Worm (Caenorhabditis elegans) whole organism, young adult: ENCODE data around the gene cdc-37.
"Not testable (repeated sequence)": the region's sequence is repeated elsewhere in the genome, so short reads cannot be mapped to it uniquely, and the experiment has no call there.

Source experiments
- B0336.3 ChIP-seq: fragments of 200-800 bp; sonication (Bioruptor generic); IDR thresholded peaks from 2 replicates; pipeline ENCODE4 v1.3.6; 2022; ENCODE audit warnings: missing genetic modification characterization, missing compliant biosample characterization
- D2030.7 ChIP-seq: fragments of 200-800 bp; sonication (Bioruptor generic); IDR thresholded peaks from 2 replicates; pipeline ENCODE4 v1.3.6; 2022; ENCODE audit warnings: missing genetic modification reagents, missing genetic modification characterization, missing compliant biosample characterization
- F52B5.7 ChIP-seq: sonication (generic microtip); optimal IDR thresholded peaks from 2 replicates; lab custom pipeline; 2016; ENCODE audit warnings: mild to moderate bottlenecking, missing genetic modification characterization, missing compliant biosample characterization
- Y56A3A.18 ChIP-seq: fragments of 200-800 bp; sonication (Bioruptor generic); IDR thresholded peaks from 2 replicates; pipeline ENCODE4 v1.3.6; 2022; ENCODE audit warnings: missing genetic modification reagents, missing genetic modification characterization, missing compliant biosample characterization
- Y79H2A.3 ChIP-seq: fragments of 200-800 bp; sonication (Bioruptor generic); conservative IDR thresholded peaks from 2 replicates; pipeline ENCODE4 v1.3.6; 2022; ENCODE audit warnings: missing genetic modification reagents, missing genetic modification characterization, missing compliant biosample characterization
- attf-5 ChIP-seq: fragments of 200-800 bp; sonication (Bioruptor generic); optimal IDR thresholded peaks from 2 replicates; lab custom pipeline; 2018; ENCODE audit warnings: mild to moderate bottlenecking, missing genetic modification characterization, missing compliant biosample characterization
- hrde-1 ChIP-seq: sonication (generic microtip); optimal IDR thresholded peaks from 2 replicates; lab custom pipeline; 2016; ENCODE audit warnings: missing genetic modification characterization, mild to moderate bottlenecking, missing compliant biosample characterization, moderate library complexity, missing genotype, missing genetic modification reagents, borderline replicate concordance
- madf-6 ChIP-seq: fragments of 200-800 bp; sonication (Bioruptor generic); IDR thresholded peaks from 2 replicates; pipeline ENCODE4 v1.3.6; 2022; ENCODE audit warnings: missing genetic modification reagents, missing genetic modification characterization, missing compliant biosample characterization
- mel-28 ChIP-seq: sonication (generic microtip); optimal IDR thresholded peaks from 2 replicates; lab custom pipeline; 2016; ENCODE audit warnings: borderline replicate concordance, mild to moderate bottlenecking, missing genetic modification characterization, missing compliant biosample characterization
- mxl-1 ChIP-seq: sonication (generic microtip); optimal IDR thresholded peaks from 2 replicates; lab custom pipeline; 2016; ENCODE audit warnings: missing genetic modification characterization, missing compliant biosample characterization
- pha-4 ChIP-seq: fragments of 150-350 bp; sonication (generic microtip); optimal IDR thresholded peaks from 2 replicates; lab custom pipeline; 2014; ENCODE audit warnings: missing biosample characterization, missing genetic modification reagents, missing genetic modification characterization
- rec-8 ChIP-seq, 2 experiments: sonication (generic microtip); optimal IDR thresholded peaks; 2 replicates each; lab custom pipeline; 2016; ENCODE audit warnings: mild to moderate bottlenecking in 2 of 2, missing genetic modification characterization in 2 of 2, missing genetic modification reagents in 2 of 2, missing genotype in 2 of 2, missing biosample characterization in 1 of 2, missing compliant biosample characterization in 1 of 2, moderate library complexity in 1 of 2
- ztf-18 ChIP-seq: sonication (generic microtip); optimal IDR thresholded peaks from 2 replicates; lab custom pipeline; 2016; ENCODE audit warnings: missing genotype, mild to moderate bottlenecking, missing genetic modification characterization, missing compliant biosample characterization

cdc-37 gene

ce11 chrII:536775-537174, 43.6 kb downstream of the cdc-37 start, which contains the start of gene T27A1.2:
TSS of gene T27A1.2 (minus strand) at chrII:536875.
- no peak for TF ChIP-seq attf-5 (GFP tag; lab: Kevin White, UChicago)
- TF ChIP-seq F52B5.7: no peak
- TF ChIP-seq hrde-1 (tag; lab: Kevin White, UChicago): no peak
- no peak for TF ChIP-seq mel-28 (tag; lab: Kevin White, UChicago)
- TF ChIP-seq mxl-1 (tag; lab: Kevin White, UChicago): no peak
- no peak for TF ChIP-seq B0336.3 (GFP tag; lab: Robert Waterston, UW)
- TF ChIP-seq D2030.7 (GFP tag; lab: Robert Waterston, UW): no peak
- TF ChIP-seq pha-4 (tag; lab: Kevin White, UChicago): no peak
- TF ChIP-seq ztf-18 (tag; lab: Kevin White, UChicago): no peak
- TF ChIP-seq Y56A3A.18: no peak

ce11 chrII:535226-535625, 45.2 kb downstream of the cdc-37 start, which contains the start of gene T27A1.3:
TSS of gene T27A1.3 (plus strand) at chrII:535526.
- TF ChIP-seq madf-6; Y79H2A.3 (GFP tag; lab: Robert Waterston, UW); rec-8 (tag; optimal IDR thresholded peaks at IDR 0.05; lab: Kevin White, UChicago): not testable (repeated sequence)
